Worm (Caenorhabditis elegans) whole organism, young adult: ENCODE measurements around the gene F58B4.5.

ENCODE experiments used
- B0261.1 ChIP-seq: sonication (generic microtip); optimal IDR thresholded peaks from 2 replicates; lab custom pipeline; 2016; ENCODE audit warnings: mild to moderate bottlenecking, missing genetic modification characterization, moderate library complexity, missing compliant biosample characterization
- C06A6.2 ChIP-seq: fragments of 200-800 bp; sonication (Bioruptor generic); conservative IDR thresholded peaks from 2 replicates; pipeline ENCODE4 v1.3.6; 2022; ENCODE audit warnings: missing genetic modification characterization, missing compliant biosample characterization
- D2030.7 ChIP-seq: fragments of 200-800 bp; sonication (Bioruptor generic); IDR thresholded peaks from 2 replicates; pipeline ENCODE4 v1.3.6; 2022; ENCODE audit warnings: missing genetic modification reagents, missing genetic modification characterization, missing compliant biosample characterization
- F10E7.11 ChIP-seq: sonication (generic microtip); optimal IDR thresholded peaks from 2 replicates; lab custom pipeline; 2017; ENCODE audit warnings: mild to moderate bottlenecking, missing genetic modification characterization, moderate library complexity, missing compliant biosample characterization
- F23B12.7 ChIP-seq: sonication (generic microtip); optimal IDR thresholded peaks from 2 replicates; lab custom pipeline; 2017; ENCODE audit warnings: missing genetic modification characterization, mild to moderate bottlenecking, missing compliant biosample characterization, antibody characterized with exemption, moderate library complexity; ENCODE audit not compliant: insufficient read depth
- F49E8.2 ChIP-seq: sonication (generic microtip); optimal IDR thresholded peaks from 3 replicates; lab custom pipeline; 2017; ENCODE audit warnings: missing genetic modification characterization, mild to moderate bottlenecking, missing compliant biosample characterization, antibody characterized with exemption, moderate library complexity; ENCODE audit not compliant: insufficient read depth
- F52B5.7 ChIP-seq: sonication (generic microtip); optimal IDR thresholded peaks from 2 replicates; lab custom pipeline; 2016; ENCODE audit warnings: mild to moderate bottlenecking, missing genetic modification characterization, missing compliant biosample characterization
- F55B11.4 ChIP-seq: sonication (generic microtip); optimal IDR thresholded peaks from 2 replicates; lab custom pipeline; 2016; ENCODE audit warnings: missing compliant biosample characterization, missing genetic modification characterization, borderline replicate concordance; ENCODE audit not compliant: insufficient read depth
- K11D2.4 ChIP-seq: fragments of 200-800 bp; sonication (Bioruptor generic); IDR thresholded peaks from 2 replicates; pipeline ENCODE4 v1.3.6; 2022; ENCODE audit warnings: missing genetic modification reagents, missing genetic modification characterization, missing compliant biosample characterization
- akir-1 ChIP-seq: fragments of 200-800 bp; sonication (Bioruptor generic); optimal IDR thresholded peaks from 2 replicates; lab custom pipeline; 2018; ENCODE audit warnings: mild to moderate bottlenecking, missing genetic modification characterization, moderate library complexity, missing compliant biosample characterization
- ama-1 ChIP-seq, 3 experiments: fragments of 150-350 bp in 1 of 3; sonication (generic microtip) in 2 of 3; optimal IDR thresholded peaks; 2 replicates each; lab custom pipeline; 2014 to 2018; ENCODE audit warnings: missing biosample characterization in 2 of 3, missing genetic modification characterization in 2 of 3, missing genetic modification reagents in 2 of 3
- aptf-3 ChIP-seq: fragments of 200-800 bp; sonication (Bioruptor generic); IDR thresholded peaks from 2 replicates; pipeline ENCODE4 v1.3.6; 2022; ENCODE audit warnings: missing genetic modification characterization, missing compliant biosample characterization
- athp-1 ChIP-seq: sonication (generic microtip); optimal IDR thresholded peaks from 2 replicates; lab custom pipeline; 2017; ENCODE audit warnings: mild to moderate bottlenecking, missing genetic modification characterization, missing compliant biosample characterization
- attf-3 ChIP-seq: fragments of 200-800 bp; sonication (Bioruptor generic); conservative IDR thresholded peaks from 2 replicates; pipeline ENCODE4 v1.3.6; 2022; ENCODE audit warnings: missing genetic modification reagents, missing genetic modification characterization, missing compliant biosample characterization
- ceh-100 ChIP-seq: fragments of 200-800 bp; sonication (Bioruptor generic); IDR thresholded peaks from 2 replicates; pipeline ENCODE4 v1.3.6; 2022; ENCODE audit warnings: missing genetic modification reagents, missing genetic modification characterization, missing compliant biosample characterization
- ceh-27 ChIP-seq: fragments of 200-800 bp; sonication (Bioruptor generic); optimal IDR thresholded peaks from 2 replicates; lab custom pipeline; 2018; ENCODE audit warnings: mild to moderate bottlenecking, missing genetic modification characterization, moderate library complexity, missing compliant biosample characterization
- ceh-79 ChIP-seq: sonication (generic microtip); optimal IDR thresholded peaks from 2 replicates; lab custom pipeline; 2017; ENCODE audit warnings: mild to moderate bottlenecking, missing genetic modification characterization, missing compliant biosample characterization
- die-1 ChIP-seq: sonication (generic microtip); optimal IDR thresholded peaks from 2 replicates; lab custom pipeline; 2016; ENCODE audit warnings: missing genotype, mild to moderate bottlenecking, missing genetic modification characterization, missing compliant biosample characterization
- dpff-1 ChIP-seq: sonication (generic microtip); optimal IDR thresholded peaks from 2 replicates; lab custom pipeline; 2017; ENCODE audit warnings: mild to moderate bottlenecking, missing genetic modification characterization, missing compliant biosample characterization
- egl-18 ChIP-seq: fragments of 200-800 bp; sonication (Bioruptor generic); IDR thresholded peaks from 2 replicates; pipeline ENCODE4 v1.3.6; 2022; ENCODE audit warnings: missing genetic modification reagents, missing genetic modification characterization, missing compliant biosample characterization
- ekl-4 ChIP-seq: fragments of 200-800 bp; sonication (Bioruptor generic); IDR thresholded peaks from 2 replicates; pipeline ENCODE4 v1.3.6; 2022; ENCODE audit warnings: missing genetic modification reagents, missing genetic modification characterization, missing compliant biosample characterization
- ets-4 ChIP-seq: fragments of 200-800 bp; sonication (Bioruptor generic); optimal IDR thresholded peaks from 2 replicates; lab custom pipeline; 2018; ENCODE audit warnings: mild to moderate bottlenecking, missing genetic modification characterization, missing compliant biosample characterization
- gei-17 ChIP-seq: fragments of 200-800 bp; sonication (Bioruptor generic); optimal IDR thresholded peaks from 2 replicates; lab custom pipeline; 2018; ENCODE audit warnings: mild to moderate bottlenecking, missing genetic modification characterization, missing compliant biosample characterization
- hlh-12 ChIP-seq: sonication (generic microtip); optimal IDR thresholded peaks from 2 replicates; lab custom pipeline; 2016; ENCODE audit warnings: missing genetic modification characterization, missing compliant biosample characterization
- hmg-1.2 ChIP-seq: fragments of 200-800 bp; sonication (Bioruptor generic); IDR thresholded peaks from 2 replicates; pipeline ENCODE4 v1.3.6; 2022; ENCODE audit warnings: missing genetic modification reagents, missing genetic modification characterization, missing compliant biosample characterization
- hmg-20 ChIP-seq: fragments of 200-800 bp; sonication (Bioruptor generic); IDR thresholded peaks from 2 replicates; pipeline ENCODE4 v1.3.6; 2022; ENCODE audit warnings: missing genetic modification reagents, missing genetic modification characterization, missing compliant biosample characterization
- hrde-1 ChIP-seq: sonication (generic microtip); optimal IDR thresholded peaks from 2 replicates; lab custom pipeline; 2016; ENCODE audit warnings: missing genetic modification characterization, mild to moderate bottlenecking, missing compliant biosample characterization, moderate library complexity, missing genotype, missing genetic modification reagents, borderline replicate concordance
- lag-1 ChIP-seq: fragments of 200-800 bp; sonication (Bioruptor generic); IDR thresholded peaks from 2 replicates; pipeline ENCODE4 v1.3.6; 2022; ENCODE audit warnings: missing genetic modification reagents, missing genetic modification characterization, missing compliant biosample characterization
- let-526 ChIP-seq: fragments of 200-800 bp; sonication (Bioruptor generic); IDR thresholded peaks from 2 replicates; pipeline ENCODE4 v1.3.6; 2022; ENCODE audit warnings: missing genetic modification reagents, missing genetic modification characterization, missing compliant biosample characterization
- let-607 ChIP-seq, 2 experiments: fragments of 200-800 bp in 1 of 2; sonication (Bioruptor generic) in 1 of 2; sonication (generic microtip) in 1 of 2; optimal IDR thresholded peaks; 2 replicates each; lab custom pipeline; 2016 to 2018; ENCODE audit warnings: mild to moderate bottlenecking in 2 of 2, missing compliant biosample characterization in 2 of 2, missing genetic modification characterization in 2 of 2, moderate library complexity in 2 of 2, missing genotype in 1 of 2
- lin-54 ChIP-seq: fragments of 200-800 bp; sonication (Bioruptor generic); optimal IDR thresholded peaks from 2 replicates; lab custom pipeline; 2018; ENCODE audit warnings: mild to moderate bottlenecking, missing genetic modification characterization, missing compliant biosample characterization
- lsl-1 ChIP-seq: fragments of 200-800 bp; sonication (Bioruptor generic); optimal IDR thresholded peaks from 2 replicates; lab custom pipeline; 2018; ENCODE audit warnings: mild to moderate bottlenecking, missing genetic modification characterization, moderate library complexity, missing compliant biosample characterization
- madf-3 ChIP-seq: fragments of 200-800 bp; sonication (Bioruptor generic); IDR thresholded peaks from 2 replicates; pipeline ENCODE4 v1.3.6; 2022; ENCODE audit warnings: missing genetic modification reagents, missing genetic modification characterization, missing compliant biosample characterization
- mxl-1 ChIP-seq: sonication (generic microtip); optimal IDR thresholded peaks from 2 replicates; lab custom pipeline; 2016; ENCODE audit warnings: missing genetic modification characterization, missing compliant biosample characterization
- nhr-90 ChIP-seq: sonication (generic microtip); optimal IDR thresholded peaks from 2 replicates; lab custom pipeline; 2016; ENCODE audit warnings: missing genotype, mild to moderate bottlenecking, missing genetic modification characterization, missing compliant biosample characterization
- rpc-1 ChIP-seq, 2 experiments: fragments of 150-350 bp in 1 of 2; sonication (generic microtip) in 1 of 2; optimal IDR thresholded peaks; 2 replicates each; lab custom pipeline; 2014 to 2018; ENCODE audit warnings: missing biosample characterization in 1 of 2, missing genetic modification characterization in 1 of 2, missing genetic modification reagents in 1 of 2, missing genotype in 1 of 2
- snpc-1.1 ChIP-seq: sonication (generic microtip); optimal IDR thresholded peaks from 2 replicates; lab custom pipeline; 2017; ENCODE audit warnings: missing genetic modification characterization, mild to moderate bottlenecking, missing compliant biosample characterization, antibody characterized with exemption, moderate library complexity, missing genotype, missing genetic modification reagents; ENCODE audit not compliant: insufficient read depth
- snpc-3.4 ChIP-seq: sonication (generic microtip); optimal IDR thresholded peaks from 2 replicates; lab custom pipeline; 2017; ENCODE audit warnings: missing genetic modification characterization, mild to moderate bottlenecking, missing compliant biosample characterization, antibody characterized with exemption, moderate library complexity, missing genotype, missing genetic modification reagents
- sptf-2 ChIP-seq: fragments of 200-800 bp; sonication (Bioruptor generic); optimal IDR thresholded peaks from 2 replicates; lab custom pipeline; 2018; ENCODE audit warnings: mild to moderate bottlenecking, missing genetic modification characterization, missing compliant biosample characterization
- tbp1 ChIP-seq: fragments of 200-800 bp; sonication (Bioruptor generic); optimal IDR thresholded peaks from 2 replicates; lab custom pipeline; 2018; ENCODE audit warnings: mild to moderate bottlenecking, missing genetic modification characterization, missing compliant biosample characterization
- tbx-9 ChIP-seq: sonication (generic microtip); optimal IDR thresholded peaks from 2 replicates; lab custom pipeline; 2016; ENCODE audit warnings: borderline replicate concordance, missing genetic modification characterization, inconsistent platforms, missing compliant biosample characterization
- unc-130 ChIP-seq: sonication (generic microtip); optimal IDR thresholded peaks from 2 replicates; lab custom pipeline; 2016; ENCODE audit warnings: missing genetic modification reagents, missing genetic modification characterization, missing compliant biosample characterization
- ztf-25 ChIP-seq: fragments of 200-800 bp; sonication (Bioruptor generic); IDR thresholded peaks from 2 replicates; pipeline ENCODE4 v1.3.6; 2022; ENCODE audit warnings: missing genetic modification reagents, missing genetic modification characterization, missing compliant biosample characterization
- ztf-26 ChIP-seq: sonication (generic microtip); optimal IDR thresholded peaks from 2 replicates; lab custom pipeline; 2017; ENCODE audit warnings: missing genetic modification characterization, missing compliant biosample characterization
- ztf-28 ChIP-seq: fragments of 200-800 bp; sonication (Bioruptor generic); IDR thresholded peaks from 2 replicates; pipeline ENCODE4 v1.3.6; 2022; ENCODE audit warnings: missing genetic modification reagents, missing genetic modification characterization, missing compliant biosample characterization
- ztf-3 ChIP-seq: fragments of 200-800 bp; sonication (Bioruptor generic); optimal IDR thresholded peaks from 2 replicates; lab custom pipeline; 2018; ENCODE audit warnings: mild to moderate bottlenecking, missing genetic modification characterization, missing compliant biosample characterization

Gene F58B4.5

DNA sequence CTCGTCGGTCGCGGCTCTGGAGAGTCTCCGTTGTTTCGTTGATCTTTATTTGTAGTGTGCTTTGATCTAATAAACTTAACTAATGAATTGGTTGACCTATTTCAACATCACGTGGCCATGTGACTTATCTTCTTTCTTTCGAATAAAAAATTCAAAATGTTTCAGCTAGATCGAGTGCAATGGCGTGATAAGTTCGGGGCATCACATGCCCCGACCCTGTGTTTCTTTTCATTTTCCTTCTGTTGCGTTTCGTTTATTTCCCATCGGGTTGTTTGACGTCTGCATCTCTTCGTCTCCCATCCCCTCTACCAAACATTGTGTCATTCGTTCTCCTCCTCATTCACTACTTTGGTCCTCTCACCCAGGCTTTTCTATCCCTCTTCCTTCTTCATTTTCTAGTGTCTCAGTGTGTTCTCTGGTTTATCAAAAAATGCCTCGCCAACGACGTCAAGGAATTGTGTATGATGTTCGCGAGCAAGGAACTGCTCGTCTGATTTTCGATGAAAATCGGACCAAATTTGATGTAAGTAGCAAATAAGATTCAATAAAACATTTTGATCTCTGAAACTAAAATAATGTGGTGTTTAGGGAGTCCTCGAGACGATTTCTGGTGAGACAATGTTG lies 19.3 kb downstream of the F58B4.5 start, which contains the start of gene F17C11.4 (continued):
- TF ChIP-seq D2030.7 (GFP tag; lab: Robert Waterston, UW) = no peak
- TF ChIP-seq ets-4 (GFP tag; lab: Kevin White, UChicago) = no peak
- TF ChIP-seq hrde-1 (tag; lab: Kevin White, UChicago) = no peak
- TF ChIP-seq unc-130 = no peak
- TF ChIP-seq snpc-3.4 (tag; lab: Kevin White, UChicago) = no peak
- no peak for TF ChIP-seq F23B12.7
- TF ChIP-seq gei-17 (GFP tag; lab: Kevin White, UChicago) = peak; percentile 2
- no peak for TF ChIP-seq ztf-28 (GFP tag; lab: Robert Waterston, UW)
- 0 out of 2 replicates have a peak, but pooled peaks have one; percentile 68 for TF ChIP-seq let-526 (GFP tag; lab: Robert Waterston, UW)
- no peak for TF ChIP-seq akir-1 (GFP tag; lab: Kevin White, UChicago)
- peak; percentile 29 for TF ChIP-seq nhr-90
- TF ChIP-seq ceh-27 (GFP tag; lab: Kevin White, UChicago) = no peak
- TF ChIP-seq snpc-1.1 (tag; lab: Kevin White, UChicago) = no peak
- no peak for TF ChIP-seq egl-18
- no peak for TF ChIP-seq F52B5.7 (tag; lab: Kevin White, UChicago)
- no peak for TF ChIP-seq madf-3 (GFP tag; lab: Robert Waterston, UW)
- TF ChIP-seq sptf-2 (GFP tag; lab: Kevin White, UChicago) = no peak
- no peak for TF ChIP-seq ceh-79 (tag; lab: Kevin White, UChicago)
- no peak for TF ChIP-seq dpff-1 (tag; lab: Kevin White, UChicago)
- peak; percentile 53; the same call in 1 of the 2 replicates for TF ChIP-seq hmg-1.2 (GFP tag; lab: Robert Waterston, UW)
- TF ChIP-seq lsl-1 = no peak
- peak; percentile 69; the same call in 1 of the 2 replicates for TF ChIP-seq K11D2.4
- TF ChIP-seq ztf-25 = no peak
- TF ChIP-seq C06A6.2 (GFP tag; lab: Robert Waterston, UW) = 0 out of 2 replicates have a peak, but pooled peaks have one; percentile 41
- TF ChIP-seq athp-1 (tag; lab: Kevin White, UChicago) = no peak
- peak; percentile 33 for TF ChIP-seq die-1
- TF ChIP-seq rpc-1 (optimal IDR thresholded peaks at IDR 0.05; lab: Kevin White, UChicago) = no peak
- no peak for TF ChIP-seq rpc-1 (tag; optimal IDR thresholded peaks at IDR 0.05; lab: Kevin White, UChicago)
- no peak for TF ChIP-seq attf-3 (GFP tag; lab: Robert Waterston, UW)
- TF ChIP-seq let-607 (tag; optimal IDR thresholded peaks at IDR 0.05; lab: Kevin White, UChicago) = peak; percentile 38 to 44
- TF ChIP-seq ekl-4 (GFP tag; lab: Robert Waterston, UW) = peak; percentile 40; the same call in 1 of the 2 replicates
- no peak for TF ChIP-seq aptf-3 (GFP tag; lab: Robert Waterston, UW)
- TF ChIP-seq ztf-3 (GFP tag; lab: Kevin White, UChicago) = no peak
- TF ChIP-seq lag-1 (GFP tag; lab: Robert Waterston, UW) = no peak
- TF ChIP-seq B0261.1 (tag; lab: Kevin White, UChicago) = no peak
- no peak for TF ChIP-seq mxl-1
- peak; percentile 67 for TF ChIP-seq ama-1 (optimal IDR thresholded peaks at IDR 0.05; lab: Kevin White, UChicago)
- no peak for TF ChIP-seq ama-1 (GFP tag; optimal IDR thresholded peaks at IDR 0.05; lab: Kevin White, UChicago)
- TF ChIP-seq F55B11.4 (tag; lab: Kevin White, UChicago) = no peak
- peak; percentile 39 for TF ChIP-seq ztf-26 (tag; lab: Kevin White, UChicago)
- no peak for TF ChIP-seq hmg-20 (GFP tag; lab: Robert Waterston, UW)
- TF ChIP-seq tbp1 (GFP tag; lab: Kevin White, UChicago) = peak; percentile 50
- no peak for TF ChIP-seq tbx-9
- no peak for TF ChIP-seq F49E8.2 (tag; lab: Kevin White, UChicago)
- no peak for TF ChIP-seq hlh-12 (tag; lab: Kevin White, UChicago)
- no peak for TF ChIP-seq F10E7.11 (tag; lab: Kevin White, UChicago)
- peak; percentile 20 for TF ChIP-seq lin-54
- TF ChIP-seq ceh-100 (GFP tag; lab: Robert Waterston, UW) = no peak
